Fruit fly (Drosophila melanogaster): ENCODE data around the gene CG42758.

The CG42758 gene

DNA sequence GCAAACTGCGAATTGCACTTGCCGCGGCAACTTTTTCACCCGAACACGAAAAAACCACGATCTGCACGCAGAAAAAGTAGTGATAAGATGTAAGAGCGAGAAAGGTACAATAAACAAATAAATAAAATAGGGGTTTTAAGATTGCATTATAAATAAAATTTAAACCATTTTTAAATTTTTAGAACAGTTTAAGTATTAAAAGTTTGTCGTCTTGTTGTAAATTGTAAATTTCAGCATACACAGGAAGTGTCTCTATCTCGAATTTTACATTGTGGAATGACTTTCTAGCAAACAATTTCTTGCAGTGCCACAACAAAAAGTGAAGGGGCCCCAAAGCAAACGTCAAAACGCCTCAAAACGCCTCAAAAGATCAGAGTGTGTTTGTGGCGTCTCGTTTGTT, 32.6 kb upstream of the CG42758 start (continued):
- TF ChIP-seq CG11902 (GFP tag; optimal IDR thresholded peaks at IDR 0.05) (no peak), CG6808 (GFP tag; optimal IDR thresholded peaks at IDR 0.05) (peak; percentile 59), cyc (GFP tag; optimal IDR thresholded peaks at IDR 0.05) (peak; percentile 20), Hr4 (GFP tag; optimal IDR thresholded peaks at IDR 0.05) (peak; percentile 91), Eip93F (GFP tag; optimal IDR thresholded peaks at IDR 0.05) (no peak), achi (GFP tag; optimal IDR thresholded peaks at IDR 0.05) (peak; percentile 73), fd85E (GFP tag; optimal IDR thresholded peaks at IDR 0.05) (no peak), pdm3 (GFP tag; optimal IDR thresholded peaks at IDR 0.05) (peak; percentile 76), CG4318 (GFP tag; optimal IDR thresholded peaks at IDR 0.05) (peak; percentile 75), Blimp-1 (GFP tag; optimal IDR thresholded peaks at IDR 0.05) (no peak), Lpt (GFP tag; optimal IDR thresholded peaks at IDR 0.05) (peak; percentile 64), Hr38 (GFP tag; optimal IDR thresholded peaks at IDR 0.05) (no peak), vri (GFP tag; optimal IDR thresholded peaks at IDR 0.05) (no peak), topi (GFP tag; optimal IDR thresholded peaks at IDR 0.05) (peak; percentile 49), CG10631 (GFP tag; optimal IDR thresholded peaks at IDR 0.05) (peak; percentile 63), CG6163 (GFP tag; IDR thresholded peaks at IDR 0.05) (peak; percentile 70; the same call in 2 of the 3 replicates)

DNA sequence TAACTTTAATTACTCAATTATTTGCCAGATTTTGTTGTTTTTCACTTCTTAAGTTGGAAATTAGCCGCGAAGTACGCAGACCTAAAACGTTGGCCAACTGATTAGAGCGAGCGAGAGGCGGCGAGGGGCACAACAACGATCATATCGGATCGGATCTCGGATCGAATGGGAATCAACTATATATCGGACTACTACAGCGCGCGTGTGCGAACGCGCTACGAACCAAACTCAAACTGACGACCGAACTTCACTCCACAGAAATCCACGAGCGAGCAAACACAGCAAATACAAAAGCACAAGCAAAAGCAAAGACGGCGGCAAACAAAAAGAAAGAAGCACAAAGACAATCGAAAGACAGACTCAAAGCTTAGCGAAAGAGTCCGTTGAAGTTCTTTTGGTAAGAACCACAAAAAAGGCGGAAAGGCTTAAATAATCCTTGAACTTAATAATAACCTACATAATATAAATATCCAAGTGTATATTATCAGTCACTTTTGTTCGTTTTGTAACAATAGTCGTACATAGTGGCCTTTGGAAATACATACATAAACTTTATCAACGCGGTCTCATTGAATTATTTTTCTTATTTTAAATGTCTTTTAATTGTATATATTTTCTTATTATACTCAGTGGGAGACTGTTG, 31.1 kb upstream of the CG42758 start, which contains the start of the genes bbg and CG43246:
Gene bbg (minus strand): TSS at position 235 of the 643 bp plus-strand sequence.
Gene CG43246 (plus strand): TSS at position 593 of the 643 bp plus-strand sequence.
- TF ChIP-seq esn (GFP tag; optimal IDR thresholded peaks at IDR 0.05), result no peak
- TF ChIP-seq CG11762 (GFP tag; optimal IDR thresholded peaks at IDR 0.05; ENCODE audit: insufficient read depth), result no peak
- no peak for TF ChIP-seq CG9139 (GFP tag; optimal IDR thresholded peaks at IDR 0.05)
- TF ChIP-seq CG6163 (GFP tag; IDR thresholded peaks at IDR 0.05), result peak; percentile 10; the same call in 1 of the 3 replicates
- TF ChIP-seq Eip75B (GFP tag; optimal IDR thresholded peaks at IDR 0.05), result no peak
- peak; percentile 19 for TF ChIP-seq CG6854 (GFP tag; optimal IDR thresholded peaks at IDR 0.05)
- TF ChIP-seq Gug (GFP tag; IDR thresholded peaks at IDR 0.05), result no peak
- TF ChIP-seq dsx (GFP tag; optimal IDR thresholded peaks at IDR 0.05; ENCODE audit: poor library complexity, severe bottlenecking), result peak; percentile 33
- no peak for TF ChIP-seq CG31627 (GFP tag; optimal IDR thresholded peaks at IDR 0.05)
- no peak for TF ChIP-seq Hr38 (GFP tag; optimal IDR thresholded peaks at IDR 0.05)
- no peak for TF ChIP-seq vri (GFP tag; optimal IDR thresholded peaks at IDR 0.05)
- TF ChIP-seq Met (GFP tag; optimal IDR thresholded peaks at IDR 0.05), result no peak
- no peak for TF ChIP-seq Sox15 (GFP tag; optimal IDR thresholded peaks at IDR 0.05)
- TF ChIP-seq fd59A (GFP tag; optimal IDR thresholded peaks at IDR 0.05), result no peak
- no peak for TF ChIP-seq Ets96B (tag; optimal IDR thresholded peaks at IDR 0.05)
- TF ChIP-seq CG3032 (tag; optimal IDR thresholded peaks at IDR 0.05), result no peak
- TF ChIP-seq ss (GFP tag; optimal IDR thresholded peaks at IDR 0.05), result peak in 1 of 2 experiments; percentile 6
- no peak for TF ChIP-seq Ets21C (GFP tag; optimal IDR thresholded peaks at IDR 0.05)
- peak; percentile 30; the same call in 1 of the 3 replicates for TF ChIP-seq eg (GFP tag; IDR thresholded peaks at IDR 0.05)
- no peak for TF ChIP-seq CG7368 (GFP tag; optimal IDR thresholded peaks at IDR 0.05)
- no peak for TF ChIP-seq Hr4 (GFP tag; optimal IDR thresholded peaks at IDR 0.05)
- TF ChIP-seq Sox102F (GFP tag; optimal IDR thresholded peaks at IDR 0.05), result no peak
- no peak for TF ChIP-seq CG4318 (GFP tag; optimal IDR thresholded peaks at IDR 0.05)
- no peak for TF ChIP-seq topi (GFP tag; optimal IDR thresholded peaks at IDR 0.05)
- no peak for TF ChIP-seq lz (GFP tag; optimal IDR thresholded peaks at IDR 0.05)
- peak; percentile 25 for TF ChIP-seq Eip78C (GFP tag)
- no peak for TF ChIP-seq CG11902 (GFP tag; optimal IDR thresholded peaks at IDR 0.05)
- no peak for TF ChIP-seq CG34406 (GFP tag; optimal IDR thresholded peaks at IDR 0.05)
- peak; percentile 19; the same call in 1 of the 2 replicates for TF ChIP-seq CG15336 (GFP tag; IDR thresholded peaks at IDR 0.05)

All from whole organism, prepupa.